Fruit fly (Drosophila melanogaster) whole organism, embryonic: ENCODE results near the gene Gr64d.

Experiments used
- Atf3 ChIP-seq: fragments of 200-800 bp; sonication (Bioruptor generic); optimal IDR thresholded peaks from 3 replicates; lab custom pipeline; 2016; ENCODE audit warnings: missing biosample characterization, missing genetic modification characterization
- B-H1 ChIP-seq: fragments of 200-800 bp; sonication (Bioruptor generic); IDR thresholded peaks from 3 replicates; pipeline ENCODE4 v1.3.6; 2022; ENCODE audit warnings: missing biosample characterization, missing genetic modification characterization
- CG11247 ChIP-seq: fragments of 200-800 bp; sonication (Bioruptor generic); IDR thresholded peaks from 2 replicates; pipeline ENCODE4 v1.3.6; 2022; ENCODE audit warnings: missing biosample characterization, missing genetic modification characterization
- CG11398 ChIP-seq: fragments of 200-800 bp; sonication (Bioruptor generic); optimal IDR thresholded peaks from 2 replicates; lab custom pipeline; 2016; ENCODE audit warnings: missing biosample characterization, missing genetic modification characterization
- CG11456 ChIP-seq: fragments of 200-800 bp; sonication (Bioruptor generic); IDR thresholded peaks from 3 replicates; pipeline ENCODE4 v1.3.6; 2022; ENCODE audit warnings: missing biosample characterization, missing genetic modification characterization
- CG1233 ChIP-seq: fragments of 200-800 bp; sonication (Bioruptor generic); optimal IDR thresholded peaks from 4 replicates; lab custom pipeline; 2018; ENCODE audit warnings: missing biosample characterization, mild to moderate bottlenecking, missing genetic modification characterization
- CG13424 ChIP-seq: fragments of 200-800 bp; sonication (Bioruptor generic); optimal IDR thresholded peaks from 2 replicates; lab custom pipeline; 2019; ENCODE audit warnings: missing biosample characterization, mild to moderate bottlenecking, missing genetic modification characterization, moderate library complexity
- CG14441 ChIP-seq: fragments of 200-800 bp; sonication (Bioruptor generic); IDR thresholded peaks from 2 replicates; pipeline ENCODE4 v1.3.6; 2022; ENCODE audit warnings: missing biosample characterization, missing genetic modification characterization
- CG14710 ChIP-seq: fragments of 200-800 bp; sonication (Bioruptor generic); optimal IDR thresholded peaks from 3 replicates; lab custom pipeline; 2019; ENCODE audit warnings: missing biosample characterization, mild to moderate bottlenecking, missing genetic modification characterization, moderate library complexity
- CG15269 ChIP-seq: fragments of 200-800 bp; sonication (Bioruptor generic); optimal IDR thresholded peaks from 2 replicates; lab custom pipeline; 2018; ENCODE audit warnings: missing biosample characterization, mild to moderate bottlenecking, missing genetic modification characterization, moderate library complexity
- CG17802 ChIP-seq: fragments of 200-800 bp; sonication (Bioruptor generic); optimal IDR thresholded peaks from 2 replicates; lab custom pipeline; 2018; ENCODE audit warnings: missing biosample characterization, mild to moderate bottlenecking, missing genetic modification characterization, moderate library complexity
- CG2116 ChIP-seq: fragments of 200-800 bp; sonication (Bioruptor generic); optimal IDR thresholded peaks from 3 replicates; lab custom pipeline; 2018; ENCODE audit warnings: missing biosample characterization, mild to moderate bottlenecking, missing genetic modification characterization
- CG30431 ChIP-seq: fragments of 200-800 bp; sonication (Bioruptor generic); optimal IDR thresholded peaks from 2 replicates; lab custom pipeline; 2017; ENCODE audit warnings: missing biosample characterization, missing genetic modification characterization
- CG31365 ChIP-seq: fragments of 200-800 bp; sonication (Bioruptor generic); optimal IDR thresholded peaks from 2 replicates; lab custom pipeline; 2018; ENCODE audit warnings: missing biosample characterization, mild to moderate bottlenecking, missing genetic modification characterization
- CG31441 ChIP-seq: fragments of 200-800 bp; sonication (Bioruptor generic); IDR thresholded peaks from 2 replicates; pipeline ENCODE4 v1.3.6; 2022; ENCODE audit warnings: missing biosample characterization, missing genetic modification characterization
- CG34224 ChIP-seq: fragments of 200-800 bp; sonication (Bioruptor generic); IDR thresholded peaks from 3 replicates; pipeline ENCODE4 v1.3.6; 2022; ENCODE audit warnings: missing biosample characterization, missing genetic modification characterization; ENCODE audit not compliant: partially characterized antibody
- CG42726 ChIP-seq: fragments of 200-800 bp; sonication (Bioruptor generic); IDR thresholded peaks from 2 replicates; pipeline ENCODE4 v1.3.6; 2022; ENCODE audit warnings: missing biosample characterization, missing genetic modification characterization; ENCODE audit not compliant: partially characterized antibody
- CG4820 ChIP-seq: fragments of 200-800 bp; sonication (Bioruptor generic); optimal IDR thresholded peaks from 3 replicates; lab custom pipeline; 2016; ENCODE audit warnings: missing biosample characterization, missing genetic modification characterization
- CG4854 ChIP-seq: fragments of 200-800 bp; sonication (Bioruptor generic); optimal IDR thresholded peaks from 2 replicates; lab custom pipeline; 2016; ENCODE audit warnings: missing biosample characterization, missing genetic modification characterization, inconsistent platforms
- CG6765 ChIP-seq: fragments of 200-800 bp; sonication (Bioruptor generic); optimal IDR thresholded peaks from 3 replicates; lab custom pipeline; 2017; ENCODE audit warnings: missing biosample characterization, mild to moderate bottlenecking, missing genetic modification characterization
- CG7271 ChIP-seq: fragments of 200-800 bp; sonication (Bioruptor generic); optimal IDR thresholded peaks from 2 replicates; lab custom pipeline; 2018; ENCODE audit warnings: missing biosample characterization, mild to moderate bottlenecking, missing genetic modification characterization, moderate library complexity
- CG8281 ChIP-seq: fragments of 200-800 bp; sonication (Bioruptor generic); optimal IDR thresholded peaks from 2 replicates; lab custom pipeline; 2018; ENCODE audit warnings: missing biosample characterization, mild to moderate bottlenecking, missing genetic modification characterization, moderate library complexity
- CG9727 ChIP-seq: fragments of 200-800 bp; sonication (Bioruptor generic); optimal IDR thresholded peaks from 3 replicates; lab custom pipeline; 2017; ENCODE audit warnings: missing biosample characterization, mild to moderate bottlenecking, missing genetic modification characterization
- Camta ChIP-seq: fragments of 200-800 bp; sonication (Bioruptor generic); optimal IDR thresholded peaks from 2 replicates; lab custom pipeline; 2016; ENCODE audit warnings: missing biosample characterization, missing genetic modification characterization
- Chrac-16 ChIP-seq: fragments of 200-800 bp; sonication (Bioruptor generic); optimal IDR thresholded peaks from 3 replicates; lab custom pipeline; 2016; ENCODE audit warnings: missing biosample characterization, missing genetic modification characterization
- Dref ChIP-seq: fragments of 200-800 bp; sonication (Bioruptor generic); IDR thresholded peaks from 2 replicates; pipeline ENCODE4 v1.3.6; 2022; ENCODE audit warnings: missing biosample characterization, missing genetic modification characterization
- E2f2 ChIP-seq: fragments of 200-800 bp; sonication (Bioruptor generic); IDR thresholded peaks from 2 replicates; pipeline ENCODE4 v1.3.6; 2022; ENCODE audit warnings: missing biosample characterization, missing genetic modification characterization
- Fer3 ChIP-seq: fragments of 200-800 bp; sonication (Bioruptor generic); optimal IDR thresholded peaks from 2 replicates; lab custom pipeline; 2018; ENCODE audit warnings: missing biosample characterization, mild to moderate bottlenecking, missing genetic modification characterization, moderate library complexity
- Hr39 ChIP-seq: fragments of >200 bp; optimal IDR thresholded peaks from 2 replicates; lab custom pipeline; 2017
- Lpt ChIP-seq: fragments of >200 bp; optimal IDR thresholded peaks from 2 replicates; lab custom pipeline; 2018; ENCODE audit warnings: missing biosample characterization, missing genetic modification characterization
- Mrtf ChIP-seq: fragments of 200-800 bp; sonication (Bioruptor generic); IDR thresholded peaks from 3 replicates; pipeline ENCODE4 v1.3.6; 2022; ENCODE audit warnings: missing biosample characterization, missing genetic modification characterization
- NFAT ChIP-seq: fragments of 200-800 bp; sonication (Bioruptor generic); IDR thresholded peaks from 2 replicates; pipeline ENCODE4 v1.3.6; 2022; ENCODE audit warnings: missing biosample characterization, missing genetic modification characterization
- NK7.1 ChIP-seq: fragments of 200-800 bp; sonication (Bioruptor generic); optimal IDR thresholded peaks from 3 replicates; lab custom pipeline; 2016; ENCODE audit warnings: missing biosample characterization, missing genetic modification characterization
- Oaz ChIP-seq: fragments of 200-800 bp; sonication (Bioruptor generic); IDR thresholded peaks from 2 replicates; pipeline ENCODE4 v1.3.6; 2022; ENCODE audit warnings: missing biosample characterization, missing genetic modification characterization
- Poxn ChIP-seq: fragments of 200-800 bp; sonication (Bioruptor generic); IDR thresholded peaks from 2 replicates; pipeline ENCODE4 v1.3.6; 2022; ENCODE audit warnings: missing biosample characterization, missing genetic modification characterization
- Side ChIP-seq: fragments of 200-800 bp; sonication (Bioruptor generic); optimal IDR thresholded peaks from 2 replicates; lab custom pipeline; 2016; ENCODE audit warnings: missing biosample characterization, missing genetic modification characterization
- Ssrp ChIP-seq: fragments of 200-800 bp; sonication (Bioruptor generic); optimal IDR thresholded peaks from 2 replicates; lab custom pipeline; 2018; ENCODE audit warnings: missing biosample characterization, mild to moderate bottlenecking, missing genetic modification characterization, moderate library complexity
- bowl ChIP-seq: fragments of 200-800 bp; sonication (Bioruptor generic); IDR thresholded peaks from 2 replicates; pipeline ENCODE4 v1.3.6; 2022; ENCODE audit warnings: missing biosample characterization, missing genetic modification characterization
- bsh ChIP-seq, 2 experiments: fragments of 200-800 bp; sonication (Bioruptor generic); optimal IDR thresholded peaks; 2 replicates each; lab custom pipeline; 2017 to 2018; ENCODE audit warnings: mild to moderate bottlenecking in 2 of 2, missing biosample characterization in 2 of 2, missing genetic modification characterization in 2 of 2, moderate library complexity in 1 of 2
- btn ChIP-seq: fragments of 200-800 bp; sonication (Bioruptor generic); optimal IDR thresholded peaks from 2 replicates; lab custom pipeline; 2016; ENCODE audit warnings: missing biosample characterization, missing genetic modification characterization
- chn ChIP-seq: fragments of 200-800 bp; sonication (Bioruptor generic); optimal IDR thresholded peaks from 2 replicates; lab custom pipeline; 2016; ENCODE audit warnings: missing biosample characterization, missing genetic modification characterization
- croc ChIP-seq: fragments of 200-800 bp; sonication (Bioruptor generic); conservative IDR thresholded peaks from 3 replicates; pipeline ENCODE4 v1.3.6; 2022; ENCODE audit warnings: missing biosample characterization, missing genetic modification characterization
- dati ChIP-seq: fragments of 200-800 bp; sonication (Bioruptor generic); IDR thresholded peaks from 2 replicates; pipeline ENCODE4 v1.3.6; 2022; ENCODE audit warnings: missing biosample characterization, missing genetic modification characterization
- kni ChIP-seq: fragments of 200-800 bp; sonication (Bioruptor generic); optimal IDR thresholded peaks from 3 replicates; lab custom pipeline; 2017; ENCODE audit warnings: mild to moderate bottlenecking, missing biosample characterization, missing genetic modification reagents, missing genetic modification characterization
- maf-S ChIP-seq: fragments of 200-800 bp; sonication (Bioruptor generic); optimal IDR thresholded peaks from 2 replicates; lab custom pipeline; 2016; ENCODE audit warnings: missing biosample characterization, missing genetic modification characterization
- mam ChIP-seq: fragments of 200-800 bp; sonication (Bioruptor generic); optimal IDR thresholded peaks from 3 replicates; lab custom pipeline; 2016; ENCODE audit warnings: missing biosample characterization, missing genetic modification characterization
- pzg ChIP-seq: fragments of 200-800 bp; sonication (Bioruptor generic); optimal IDR thresholded peaks from 3 replicates; lab custom pipeline; 2018; ENCODE audit warnings: missing biosample characterization, mild to moderate bottlenecking, missing genetic modification characterization, moderate library complexity
- repo ChIP-seq: fragments of 200-800 bp; sonication (Bioruptor generic); optimal IDR thresholded peaks from 2 replicates; lab custom pipeline; 2016; ENCODE audit warnings: missing biosample characterization, missing genetic modification characterization
- twi ChIP-seq: fragments of 200-800 bp; optimal IDR thresholded peaks from 2 replicates; lab custom pipeline; 2019; ENCODE audit warnings: missing biosample characterization, mild to moderate bottlenecking, missing genetic modification characterization, moderate library complexity
- wdn ChIP-seq: fragments of 200-800 bp; sonication (Bioruptor generic); IDR thresholded peaks from 2 replicates; pipeline ENCODE4 v1.3.6; 2022; ENCODE audit warnings: missing biosample characterization, missing genetic modification characterization

Gene Gr64d

DNA sequence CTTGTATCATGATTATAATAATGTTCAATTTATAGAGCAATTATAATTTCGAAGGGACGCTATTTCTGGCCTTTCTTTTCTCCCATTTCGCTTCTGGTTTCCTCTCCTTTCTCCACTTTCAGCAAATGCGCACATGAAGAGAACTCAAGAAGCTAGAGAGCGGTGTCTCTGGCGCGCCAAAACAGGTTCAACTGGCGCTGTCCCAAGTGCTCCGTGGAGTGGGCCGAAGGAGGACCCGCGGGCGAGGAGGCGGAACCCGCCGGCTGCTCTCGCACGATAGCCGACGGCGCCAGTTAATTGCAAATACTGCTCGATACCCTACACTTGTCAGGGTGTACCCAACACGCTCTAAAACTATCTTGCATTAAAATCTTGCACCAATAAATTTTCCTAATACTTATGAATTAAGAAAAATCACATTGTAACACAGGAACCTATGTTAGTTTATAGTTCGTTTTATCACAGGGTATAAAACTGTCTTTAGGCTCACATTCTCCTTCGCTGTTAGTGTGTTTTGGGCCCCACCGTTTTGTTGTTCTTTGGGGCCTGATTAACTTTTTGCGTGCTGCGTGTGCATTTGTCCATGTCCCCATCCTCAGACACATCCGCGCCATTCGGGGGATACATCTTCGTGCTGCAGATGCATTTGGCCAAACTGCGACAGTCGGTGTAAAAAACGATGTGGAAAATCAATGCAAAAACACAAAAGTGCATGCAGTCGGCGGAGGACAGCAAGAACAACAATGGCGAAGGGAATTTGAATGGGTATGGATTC, 38.5 kb downstream of the Gr64d start (continued):
- TF ChIP-seq CG11398 (peak; percentile 81), Oaz (GFP tag; lab: Robert Waterston, UW) (peak; percentile 90), pzg (peak; percentile 5), Side (GFP tag; lab: Kevin White, UChicago) (peak; percentile 69), CG2116 (peak; percentile 13), CG42726 (GFP tag; lab: Robert Waterston, UW) (no peak), Atf3 (GFP tag; lab: Kevin White, UChicago) (peak; percentile 76), CG1233 (peak; percentile 69), CG31441 (GFP tag; lab: Robert Waterston, UW) (peak; percentile 80), chn (GFP tag; lab: Kevin White, UChicago) (peak; percentile 90), croc (peak; percentile 76), kni (no peak), bowl (GFP tag; lab: Robert Waterston, UW) (peak; percentile 81), CG14710 (tag; lab: Kevin White, UChicago) (no peak), CG4820 (GFP tag; lab: Kevin White, UChicago) (peak; percentile 78), Poxn (peak; percentile 84), dati (peak; percentile 86), CG17802 (tag; lab: Kevin White, UChicago) (peak; percentile 70), Hr39 (no peak), wdn (GFP tag; lab: Robert Waterston, UW) (peak; percentile 88), CG4854 (GFP tag; lab: Kevin White, UChicago) (peak; percentile 56), CG34224 (GFP tag; lab: Robert Waterston, UW) (no peak), CG11247 (GFP tag; lab: Robert Waterston, UW) (peak; percentile 93), B-H1 (GFP tag; lab: Robert Waterston, UW) (peak; percentile 85), CG30431 (GFP tag; lab: Kevin White, UChicago) (peak; percentile 81), CG7271 (tag; lab: Kevin White, UChicago) (peak; percentile 30), CG11456 (GFP tag; lab: Robert Waterston, UW) (peak; percentile 97), Lpt (GFP tag; lab: Kevin White, UChicago) (no peak), Camta (GFP tag; lab: Kevin White, UChicago) (peak; percentile 66), twi (peak; percentile 33), repo (GFP tag; lab: Kevin White, UChicago) (peak; percentile 76), Mrtf (GFP tag; lab: Robert Waterston, UW) (peak; percentile 90), Dref (GFP tag; lab: Robert Waterston, UW) (peak; percentile 20; the same call in 1 of the 2 replicates), Fer3 (tag; lab: Kevin White, UChicago) (peak; percentile 91), CG15269 (tag; lab: Kevin White, UChicago) (peak; percentile 92), NFAT (peak; percentile 87), bsh (GFP tag; optimal IDR thresholded peaks at IDR 0.05; lab: Kevin White, UChicago) (peak; percentile 88 to 91), Ssrp (tag; lab: Kevin White, UChicago) (peak; percentile 83), CG14441 (GFP tag; lab: Robert Waterston, UW) (peak; percentile 90), NK7.1 (peak; percentile 66), Chrac-16 (GFP tag; lab: Kevin White, UChicago) (peak; percentile 83), E2f2 (GFP tag; lab: Robert Waterston, UW) (peak; percentile 69), mam (GFP tag; lab: Kevin White, UChicago) (peak; percentile 85), CG13424 (tag; lab: Kevin White, UChicago) (peak; percentile 90), CG8281 (peak; percentile 62), maf-S (GFP tag; lab: Kevin White, UChicago) (peak; percentile 86), btn (GFP tag; lab: Kevin White, UChicago) (peak; percentile 75), CG31365 (tag; lab: Kevin White, UChicago) (peak; percentile 65), CG6765 (peak; percentile 52), CG9727 (GFP tag; lab: Kevin White, UChicago) (peak; percentile 84)
